Fruit fly (Drosophila melanogaster): Measurements from ENCODE around the gene Gnpnat.

The Gnpnat gene

dm6 chr3R:29690539-29690852 is 47.6 kb upstream of the Gnpnat start (continued):
- no peak for TF ChIP-seq CG8089 (GFP tag; optimal IDR thresholded peaks at IDR 0.05)
- peak; percentile 28 for TF ChIP-seq bab2 (GFP tag; optimal IDR thresholded peaks at IDR 0.05)
- TF ChIP-seq CG9215 (GFP tag; IDR thresholded peaks at IDR 0.05): no peak
- peak; percentile 8 for TF ChIP-seq CG30431 (GFP tag; optimal IDR thresholded peaks at IDR 0.05)
- TF ChIP-seq emc (GFP tag; optimal IDR thresholded peaks at IDR 0.05): no peak
- no peak for TF ChIP-seq Neu2 (GFP tag; optimal IDR thresholded peaks at IDR 0.05; ENCODE audit: borderline replicate concordance)
- no peak for TF ChIP-seq tna (GFP tag; IDR thresholded peaks at IDR 0.05; ENCODE audit: partially characterized antibody)
- TF ChIP-seq Fer3 (tag; optimal IDR thresholded peaks at IDR 0.05): peak; percentile 45
- peak; percentile 60 for TF ChIP-seq nmo (GFP tag; optimal IDR thresholded peaks at IDR 0.05)
- 0 out of 2 replicates have a peak, but pooled peaks have one; percentile 20 for TF ChIP-seq CG3847 (GFP tag; IDR thresholded peaks at IDR 0.05)
- TF ChIP-seq CG7839 (tag; optimal IDR thresholded peaks at IDR 0.05): peak; percentile 58
- peak; percentile 7 for TF ChIP-seq NfI (GFP tag; optimal IDR thresholded peaks at IDR 0.05)
- TF ChIP-seq ranshi (GFP tag; IDR thresholded peaks at IDR 0.05): 0 out of 2 replicates have a peak, but pooled peaks have one; percentile 34
- TF ChIP-seq Oli (tag; optimal IDR thresholded peaks at IDR 0.05): peak; percentile 53
- peak; percentile 41 for TF ChIP-seq CG17829 (tag; optimal IDR thresholded peaks at IDR 0.05)
- peak; percentile 19; the same call in 1 of the 3 replicates for TF ChIP-seq tgo (GFP tag; IDR thresholded peaks at IDR 0.05)
- TF ChIP-seq CG43689 (GFP tag; IDR thresholded peaks at IDR 0.05): peak; percentile 30; the same call in 1 of the 2 replicates
- TF ChIP-seq hkb (optimal IDR thresholded peaks at IDR 0.05): no peak
- TF ChIP-seq hkb (GFP tag; IDR thresholded peaks at IDR 0.05): peak; percentile 61
- no peak for TF ChIP-seq CG6765 (GFP tag; optimal IDR thresholded peaks at IDR 0.05)
- no peak for TF ChIP-seq HLH3B (GFP tag; IDR thresholded peaks at IDR 0.05)
- no peak for TF ChIP-seq Myb (GFP tag; optimal IDR thresholded peaks at IDR 0.05)
- no peak for TF ChIP-seq salm (tag; optimal IDR thresholded peaks at IDR 0.05)
- peak; percentile 54 for TF ChIP-seq sisA (GFP tag; IDR thresholded peaks at IDR 0.05)
- TF ChIP-seq crol (GFP tag; IDR thresholded peaks at IDR 0.05): no peak
- TF ChIP-seq CG10979 (tag; optimal IDR thresholded peaks at IDR 0.05): peak; percentile 68
- no peak; the same call in 1 of the 2 replicates for TF ChIP-seq Rfx (GFP tag; IDR thresholded peaks at IDR 0.05)
- TF ChIP-seq CG30403 (GFP tag; optimal IDR thresholded peaks at IDR 0.05): peak; percentile 50
- peak; percentile 11 for TF ChIP-seq slp2 (GFP tag; optimal IDR thresholded peaks at IDR 0.05)
- TF ChIP-seq CG10462 (GFP tag; optimal IDR thresholded peaks at IDR 0.05): no peak
- peak; percentile 0 for TF ChIP-seq Chrac-16 (GFP tag; optimal IDR thresholded peaks at IDR 0.05)
- TF ChIP-seq CG2889 (GFP tag; IDR thresholded peaks at IDR 0.05): no peak
- peak; percentile 56; the same call in 1 of the 2 replicates for TF ChIP-seq CG4360 (GFP tag; IDR thresholded peaks at IDR 0.05)
- peak; percentile 26 for TF ChIP-seq CG1602 (GFP tag; optimal IDR thresholded peaks at IDR 0.05)
- peak; percentile 59 for TF ChIP-seq dysf (GFP tag; IDR thresholded peaks at IDR 0.05)
- no peak for TF ChIP-seq CG10147 (GFP tag; optimal IDR thresholded peaks at IDR 0.05)
- peak; percentile 53 for TF ChIP-seq zf30C (GFP tag; optimal IDR thresholded peaks at IDR 0.05)
- TF ChIP-seq Xbp1 (GFP tag; optimal IDR thresholded peaks at IDR 0.05): peak; percentile 37
- no peak for TF ChIP-seq gsb (GFP tag; IDR thresholded peaks at IDR 0.05)
- TF ChIP-seq CG12219 (GFP tag; optimal IDR thresholded peaks at IDR 0.05): peak; percentile 35
- peak; percentile 56 for TF ChIP-seq CG18262 (tag; optimal IDR thresholded peaks at IDR 0.05)
- no peak for TF ChIP-seq jing (GFP tag; optimal IDR thresholded peaks at IDR 0.05)
- peak; percentile 4 for TF ChIP-seq CG12942 (GFP tag; optimal IDR thresholded peaks at IDR 0.05)
- peak; percentile 64 for TF ChIP-seq PHDP (tag; optimal IDR thresholded peaks at IDR 0.05)
- peak; percentile 72 for TF ChIP-seq gem (tag; optimal IDR thresholded peaks at IDR 0.05)
- TF ChIP-seq p53 (GFP tag; optimal IDR thresholded peaks at IDR 0.05): no peak
- peak in 1 of 2 experiments; percentile 21 for TF ChIP-seq dpn (GFP tag; optimal IDR thresholded peaks at IDR 0.05)
- 0 out of 2 replicates have a peak, but pooled peaks have one; percentile 44 for TF ChIP-seq sim (GFP tag; IDR thresholded peaks at IDR 0.05)
- TF ChIP-seq gsb-n (tag; optimal IDR thresholded peaks at IDR 0.05): peak; percentile 53
- peak; percentile 22; the same call in 1 of the 2 replicates for TF ChIP-seq CG10366 (GFP tag; IDR thresholded peaks at IDR 0.05)
- TF ChIP-seq CG6791 (GFP tag; IDR thresholded peaks at IDR 0.05; ENCODE audit: partially characterized antibody): no peak
- peak; percentile 49 for TF ChIP-seq CG8388 (GFP tag; optimal IDR thresholded peaks at IDR 0.05)
